Fruit fly (Drosophila melanogaster): ENCODE measurements around the gene CG14292.

The CG14292 gene

dm6 chr3R:18918872-18919339 lies 13.5 kb upstream of the CG14292 start (continued):
- TF ChIP-seq CG16815 (GFP tag; optimal IDR thresholded peaks at IDR 0.05) (no peak), z (GFP tag; IDR thresholded peaks at IDR 0.05) (no peak), Jarid2 (GFP tag; optimal IDR thresholded peaks at IDR 0.05) (no peak), pb (GFP tag; optimal IDR thresholded peaks at IDR 0.05) (no peak), chif (GFP tag; optimal IDR thresholded peaks at IDR 0.05) (no peak), CG2120 (GFP tag; optimal IDR thresholded peaks at IDR 0.05) (no peak), CG34422 (GFP tag; IDR thresholded peaks at IDR 0.05) (peak; percentile 58; the same call in 1 of the 3 replicates), lab (GFP tag; optimal IDR thresholded peaks at IDR 0.05) (peak; percentile 73), al (GFP tag; IDR thresholded peaks at IDR 0.05) (no peak), HHEX (GFP tag; optimal IDR thresholded peaks at IDR 0.05) (peak; percentile 26), Camta (GFP tag; optimal IDR thresholded peaks at IDR 0.05) (no peak), Side (GFP tag; optimal IDR thresholded peaks at IDR 0.05) (no peak), CG30020 (tag; optimal IDR thresholded peaks at IDR 0.05) (no peak), gt (GFP tag; IDR thresholded peaks at IDR 0.05) (no peak), dysf (GFP tag; IDR thresholded peaks at IDR 0.05) (no peak), CG11456 (GFP tag; IDR thresholded peaks at IDR 0.05) (no peak), CG9797 (GFP tag; optimal IDR thresholded peaks at IDR 0.05) (no peak), CG11696 (GFP tag; IDR thresholded peaks at IDR 0.05) (no peak), Drgx (GFP tag; IDR thresholded peaks at IDR 0.05) (peak; percentile 29; the same call in 1 of the 2 replicates), ttk (GFP tag; IDR thresholded peaks at IDR 0.05) (no peak), CG10654 (GFP tag; optimal IDR thresholded peaks at IDR 0.05) (no peak), mld (GFP tag; IDR thresholded peaks at IDR 0.05; ENCODE audit: partially characterized antibody) (no peak), Deaf1 (tag; optimal IDR thresholded peaks at IDR 0.05) (peak; percentile 46), CG33557 (GFP tag; optimal IDR thresholded peaks at IDR 0.05) (no peak), CG1529 (GFP tag; optimal IDR thresholded peaks at IDR 0.05) (no peak), scrt (GFP tag; optimal IDR thresholded peaks at IDR 0.05) (peak; percentile 86), bigmax (GFP tag; optimal IDR thresholded peaks at IDR 0.05) (no peak), CG2889 (GFP tag; IDR thresholded peaks at IDR 0.05) (no peak), p53 (GFP tag; optimal IDR thresholded peaks at IDR 0.05) (no peak), Dbx (GFP tag; IDR thresholded peaks at IDR 0.05) (peak; percentile 51; the same call in 1 of the 3 replicates), mirr (GFP tag; optimal IDR thresholded peaks at IDR 0.05) (peak; percentile 99), ap (GFP tag; IDR thresholded peaks at IDR 0.05) (no peak), CG6254 (GFP tag; optimal IDR thresholded peaks at IDR 0.05) (no peak), MBD-R2 (GFP tag; IDR thresholded peaks at IDR 0.05) (no peak), E2f1 (GFP tag; IDR thresholded peaks at IDR 0.05) (no peak), vfl (GFP tag; optimal IDR thresholded peaks at IDR 0.05) (no peak), cg (GFP tag; optimal IDR thresholded peaks at IDR 0.05) (peak; percentile 52), CG14441 (GFP tag; IDR thresholded peaks at IDR 0.05) (peak; percentile 25; the same call in 1 of the 2 replicates), grn (GFP tag; optimal IDR thresholded peaks at IDR 0.05) (peak; percentile 93), HmgD (GFP tag; optimal IDR thresholded peaks at IDR 0.05) (no peak), Rfx (GFP tag; IDR thresholded peaks at IDR 0.05) (peak; percentile 32; the same call in 1 of the 2 replicates), CG11695 (GFP tag; IDR thresholded peaks at IDR 0.05) (no peak), CrebB (tag; optimal IDR thresholded peaks at IDR 0.05) (peak; percentile 45)
